Worm (Caenorhabditis elegans) whole organism, mixed stage, embryonic: ENCODE results near the gene tth-1.

Experiments
- mep-1 ChIP-seq: fragments of 150-350 bp; optimal IDR thresholded peaks from 2 replicates; lab custom pipeline; 2017; ENCODE audit warnings: missing biosample characterization, missing genetic modification reagents, missing genetic modification characterization, inconsistent platforms
- nhr-237 ChIP-seq: fragments of 150-350 bp; optimal IDR thresholded peaks from 2 replicates; lab custom pipeline; 2014; ENCODE audit warnings: missing biosample characterization, missing genetic modification characterization
- snpc-4 ChIP-seq: fragments of 150-350 bp; optimal IDR thresholded peaks from 2 replicates; lab custom pipeline; 2014; ENCODE audit warnings: missing biosample characterization, missing genetic modification characterization
- tbx-8 ChIP-seq: fragments of 200-800 bp; sonication (Bioruptor generic); optimal IDR thresholded peaks from 2 replicates; lab custom pipeline; 2018; ENCODE audit warnings: mild to moderate bottlenecking, missing genetic modification characterization, moderate library complexity, missing compliant biosample characterization
- unc-62 ChIP-seq: fragments of 150-350 bp; optimal IDR thresholded peaks from 2 replicates; lab custom pipeline; 2014; ENCODE audit warnings: missing biosample characterization, missing genetic modification reagents, missing genetic modification characterization

DNA sequence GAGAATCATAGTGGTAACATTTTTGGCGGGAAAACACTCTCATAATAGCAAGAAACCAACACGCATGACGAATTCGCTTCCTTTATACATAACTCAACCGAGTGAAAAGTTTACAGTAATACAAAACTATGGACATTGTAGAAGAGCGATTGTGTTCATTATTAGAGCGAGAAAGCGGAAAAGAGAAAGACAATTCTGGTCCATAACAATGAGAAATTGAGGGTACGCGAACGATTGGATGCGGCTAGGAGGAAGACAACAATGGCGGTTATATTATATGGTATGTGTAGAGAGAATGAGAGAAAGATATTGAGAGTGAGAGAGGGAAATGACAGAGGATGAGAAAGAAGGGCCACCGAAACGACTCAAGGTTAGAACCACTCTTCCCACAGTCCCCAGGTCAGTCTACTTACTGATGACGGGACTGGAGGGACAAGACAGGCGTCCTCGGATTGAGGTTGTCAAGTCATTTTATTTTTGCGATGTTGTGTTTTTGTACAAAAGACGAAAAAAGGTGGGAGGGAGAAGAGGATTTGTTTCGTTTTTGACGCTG is 2.7 kb upstream of the tth-1 start:
- no peak for TF ChIP-seq unc-62 (GFP tag; lab: Kevin White, UChicago)
- no peak for TF ChIP-seq tbx-8 (GFP tag; lab: Kevin White, UChicago)
- no peak for TF ChIP-seq mep-1 (tag; lab: Kevin White, UChicago)
- TF ChIP-seq snpc-4 (tag; lab: Kevin White, UChicago): no peak
- TF ChIP-seq nhr-237 (tag; lab: Kevin White, UChicago): no peak
